Fruit fly (Drosophila melanogaster) S2 (cell line): ENCODE results near the gene CG34273.

ENCODE experiments used
- CG8478 ChIP-seq: fragments of >200 bp; optimal IDR thresholded peaks from 2 replicates; lab custom pipeline; 2018
- CTCF ChIP-seq, 2 experiments: fragments of >200 bp; optimal IDR thresholded peaks; 2 replicates each; lab custom pipeline; 2018

DNA sequence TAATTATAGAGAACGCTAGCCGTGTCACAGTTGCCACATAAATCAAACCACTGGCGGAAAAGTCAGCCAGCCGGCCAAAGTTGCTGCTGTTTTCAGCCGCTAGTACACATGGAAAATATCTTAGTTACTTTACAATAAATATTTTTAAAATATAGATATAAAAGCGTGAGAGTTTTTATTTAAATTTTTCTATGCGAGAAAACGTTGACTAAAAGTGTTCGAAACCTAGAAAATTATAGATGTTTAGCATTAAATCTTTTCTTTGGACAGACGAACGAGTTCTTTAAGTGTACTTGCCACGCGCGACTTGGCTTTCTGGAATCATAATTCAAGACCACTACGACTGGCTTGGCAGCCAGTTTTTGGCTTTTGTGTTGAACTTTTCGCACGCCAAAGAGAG, 30.4 kb upstream of the CG34273 start:
- no peak for TF ChIP-seq CG8478 (lab: Kevin White, UChicago)
- TF ChIP-seq CTCF (optimal IDR thresholded peaks at IDR 0.05; lab: Kevin White, UChicago), result no peak
